Worm (Caenorhabditis elegans) whole organism, L4 larva: Measurements from ENCODE around the gene T26G10.3.

Source experiments
- F10B5.3 ChIP-seq: sonication (generic microtip); optimal IDR thresholded peaks from 2 replicates; lab custom pipeline; 2016; ENCODE audit warnings: mild to moderate bottlenecking, missing genetic modification characterization, missing compliant biosample characterization
- F37D6.2 ChIP-seq: sonication (generic microtip); optimal IDR thresholded peaks from 2 replicates; lab custom pipeline; 2016; ENCODE audit warnings: mild to moderate bottlenecking, missing genetic modification characterization, missing compliant biosample characterization
- F49E8.2 ChIP-seq: sonication (generic microtip); optimal IDR thresholded peaks from 2 replicates; lab custom pipeline; 2016; ENCODE audit warnings: missing compliant biosample characterization, mild to moderate bottlenecking, missing genetic modification characterization, borderline replicate concordance
- R02D3.7 ChIP-seq: fragments of 150-350 bp; sonication (generic microtip); optimal IDR thresholded peaks from 3 replicates; lab custom pipeline; 2014; ENCODE audit warnings: missing biosample characterization, missing genetic modification characterization
- T20F7.1 ChIP-seq: fragments of 200-800 bp; sonication (Bioruptor generic); optimal IDR thresholded peaks from 2 replicates; lab custom pipeline; 2018; ENCODE audit warnings: mild to moderate bottlenecking, missing genetic modification characterization, missing compliant biosample characterization
- aha-1 ChIP-seq: fragments of 150-350 bp; peaks from one replicate; lab custom pipeline; 2014; ENCODE audit warnings: missing biosample characterization, missing genetic modification characterization
- arid-1 ChIP-seq: fragments of 200-800 bp; sonication (Bioruptor generic); conservative IDR thresholded peaks from 2 replicates; pipeline ENCODE4 v1.3.6; 2022; ENCODE audit warnings: missing genetic modification reagents, missing genetic modification characterization, missing compliant biosample characterization
- attf-4 ChIP-seq: sonication (generic microtip); optimal IDR thresholded peaks from 3 replicates; lab custom pipeline; 2017; ENCODE audit warnings: missing biosample characterization, missing genetic modification characterization
- ceh-20 ChIP-seq: fragments of 200-800 bp; sonication (Bioruptor generic); IDR thresholded peaks from 2 replicates; pipeline ENCODE4 v1.3.6; 2022; ENCODE audit warnings: missing genetic modification reagents, missing genetic modification characterization, missing compliant biosample characterization
- ceh-28 ChIP-seq: fragments of 150-350 bp; optimal IDR thresholded peaks from 2 replicates; lab custom pipeline; 2014; ENCODE audit warnings: missing biosample characterization, missing genetic modification reagents, missing genetic modification characterization
- ceh-44 ChIP-seq: fragments of 200-800 bp; sonication (Bioruptor generic); IDR thresholded peaks from 2 replicates; pipeline ENCODE4 v1.3.6; 2022; ENCODE audit warnings: missing genetic modification reagents, missing genetic modification characterization, missing compliant biosample characterization
- cey-2 ChIP-seq: sonication (generic microtip); optimal IDR thresholded peaks from 3 replicates; lab custom pipeline; 2017; ENCODE audit warnings: missing genetic modification characterization, mild to moderate bottlenecking, missing compliant biosample characterization, antibody characterized with exemption, borderline replicate concordance; ENCODE audit not compliant: insufficient read depth
- daf-12 ChIP-seq: fragments of 150-350 bp; optimal IDR thresholded peaks from 2 replicates; lab custom pipeline; 2014; ENCODE audit warnings: missing biosample characterization, missing genetic modification reagents, missing genetic modification characterization
- daf-19 ChIP-seq: fragments of 200-800 bp; sonication (Bioruptor generic); conservative IDR thresholded peaks from 2 replicates; pipeline ENCODE4 v1.3.6; 2022; ENCODE audit warnings: missing genetic modification characterization, missing compliant biosample characterization
- daf-8 ChIP-seq: fragments of 200-800 bp; sonication (Bioruptor generic); IDR thresholded peaks from 2 replicates; pipeline ENCODE4 v1.3.6; 2022; ENCODE audit warnings: missing genetic modification characterization, missing compliant biosample characterization
- dmd-8 ChIP-seq: fragments of 200-800 bp; sonication (Bioruptor generic); IDR thresholded peaks from 2 replicates; pipeline ENCODE4 v1.3.6; 2022; ENCODE audit warnings: missing genetic modification characterization, missing compliant biosample characterization
- dmd-9 ChIP-seq: fragments of 200-800 bp; sonication (Bioruptor generic); IDR thresholded peaks from 2 replicates; pipeline ENCODE4 v1.3.6; 2022; ENCODE audit warnings: missing genetic modification reagents, missing genetic modification characterization, missing compliant biosample characterization
- dpl-1 ChIP-seq: fragments of 150-350 bp; optimal IDR thresholded peaks from 2 replicates; lab custom pipeline; 2014; ENCODE audit warnings: missing biosample characterization, missing genetic modification reagents, missing genetic modification characterization
- dve-1 ChIP-seq: sonication (generic microtip); optimal IDR thresholded peaks from 2 replicates; lab custom pipeline; 2017; ENCODE audit warnings: antibody characterized with exemption, mild to moderate bottlenecking, missing genetic modification characterization, missing compliant biosample characterization; ENCODE audit not compliant: insufficient read depth
- egl-27 ChIP-seq: sonication (generic microtip); optimal IDR thresholded peaks from 3 replicates; lab custom pipeline; 2017; ENCODE audit warnings: missing biosample characterization, missing genetic modification reagents, missing genetic modification characterization
- gei-8 ChIP-seq: fragments of 200-800 bp; sonication (Bioruptor generic); optimal IDR thresholded peaks from 2 replicates; lab custom pipeline; 2018; ENCODE audit warnings: mild to moderate bottlenecking, missing genetic modification characterization, missing compliant biosample characterization
- hmg-1.1 ChIP-seq: fragments of 200-800 bp; sonication (Bioruptor generic); IDR thresholded peaks from 2 replicates; pipeline ENCODE4 v1.3.6; 2022; ENCODE audit warnings: missing genetic modification reagents, missing genetic modification characterization, missing compliant biosample characterization
- jun-1 ChIP-seq: fragments of 150-350 bp; optimal IDR thresholded peaks from 2 replicates; lab custom pipeline; 2014; ENCODE audit warnings: missing biosample characterization, missing genetic modification reagents, missing genetic modification characterization
- lin-13 ChIP-seq: fragments of 150-350 bp; optimal IDR thresholded peaks from 2 replicates; lab custom pipeline; 2014; ENCODE audit warnings: missing biosample characterization, missing genetic modification reagents, missing genetic modification characterization
- lir-3 ChIP-seq: sonication (generic microtip); optimal IDR thresholded peaks from 2 replicates; lab custom pipeline; 2016; ENCODE audit warnings: mild to moderate bottlenecking, missing genetic modification characterization, missing compliant biosample characterization
- lsy-2 ChIP-seq, 2 experiments: fragments of 150-350 bp in 1 of 2; sonication (generic microtip) in 1 of 2; optimal IDR thresholded peaks; 2 replicates each; lab custom pipeline; 2014 to 2017; ENCODE audit warnings: missing biosample characterization in 2 of 2, missing genetic modification characterization in 2 of 2
- madf-5 ChIP-seq, 2 experiments: fragments of 200-800 bp; sonication (Bioruptor generic); IDR thresholded peaks; 2 replicates each; pipeline ENCODE4 v1.3.6; 2022; ENCODE audit warnings: missing compliant biosample characterization in 2 of 2, missing genetic modification characterization in 2 of 2
- madf-9 ChIP-seq: fragments of 200-800 bp; sonication (Bioruptor generic); conservative IDR thresholded peaks from 2 replicates; pipeline ENCODE4 v1.3.6; 2022; ENCODE audit warnings: missing genetic modification reagents, missing genetic modification characterization, missing compliant biosample characterization
- mep-1 ChIP-seq: fragments of 150-350 bp; sonication (generic microtip); optimal IDR thresholded peaks from 3 replicates; lab custom pipeline; 2014; ENCODE audit warnings: missing biosample characterization, missing genetic modification characterization
- mes-2 ChIP-seq: sonication (generic microtip); optimal IDR thresholded peaks from 2 replicates; lab custom pipeline; 2016; ENCODE audit warnings: missing genotype, mild to moderate bottlenecking, missing genetic modification characterization, missing compliant biosample characterization; ENCODE audit not compliant: poor library complexity, severe bottlenecking
- nhr-11 ChIP-seq: fragments of 150-350 bp; optimal IDR thresholded peaks from 2 replicates; lab custom pipeline; 2014; ENCODE audit warnings: missing biosample characterization, missing genetic modification characterization
- nhr-111 ChIP-seq: fragments of 200-800 bp; sonication (Bioruptor generic); optimal IDR thresholded peaks from 2 replicates; lab custom pipeline; 2018; ENCODE audit warnings: mild to moderate bottlenecking, missing genetic modification characterization, missing compliant biosample characterization
- nhr-25 ChIP-seq: sonication (generic microtip); optimal IDR thresholded peaks from 2 replicates; lab custom pipeline; 2017; ENCODE audit warnings: missing genetic modification characterization, mild to moderate bottlenecking, missing compliant biosample characterization, antibody characterized with exemption, moderate library complexity, borderline replicate concordance; ENCODE audit not compliant: insufficient read depth
- nhr-42 ChIP-seq: fragments of 200-800 bp; sonication (Bioruptor generic); IDR thresholded peaks from 2 replicates; pipeline ENCODE4 v1.3.6; 2022; ENCODE audit warnings: missing genetic modification characterization, missing compliant biosample characterization
- nhr-6 ChIP-seq: fragments of 150-350 bp; optimal IDR thresholded peaks from 2 replicates; lab custom pipeline; 2014; ENCODE audit warnings: missing biosample characterization, missing genetic modification characterization
- nhr-76 ChIP-seq: fragments of 150-350 bp; optimal IDR thresholded peaks from 2 replicates; lab custom pipeline; 2014; ENCODE audit warnings: missing biosample characterization, missing genetic modification characterization
- pqm-1 ChIP-seq: sonication (generic microtip); optimal IDR thresholded peaks from 2 replicates; lab custom pipeline; 2017; ENCODE audit warnings: missing biosample characterization, missing genetic modification characterization
- rbr-2 ChIP-seq: sonication (generic microtip); optimal IDR thresholded peaks from 2 replicates; lab custom pipeline; 2016; ENCODE audit warnings: missing genotype, missing genetic modification characterization, missing compliant biosample characterization
- saeg-2 ChIP-seq: fragments of 200-800 bp; sonication (Bioruptor generic); IDR thresholded peaks from 2 replicates; pipeline ENCODE4 v1.3.6; 2022; ENCODE audit warnings: missing genetic modification reagents, missing genetic modification characterization, missing compliant biosample characterization
- sdz-12 ChIP-seq: fragments of 200-800 bp; sonication (Bioruptor generic); optimal IDR thresholded peaks from 2 replicates; lab custom pipeline; 2018; ENCODE audit warnings: mild to moderate bottlenecking, missing genetic modification characterization, missing compliant biosample characterization
- set-16 ChIP-seq: fragments of 200-800 bp; sonication (Bioruptor generic); IDR thresholded peaks from 2 replicates; pipeline ENCODE4 v1.3.6; 2022; ENCODE audit warnings: missing genetic modification reagents, missing genetic modification characterization, missing compliant biosample characterization
- skn-1 ChIP-seq: fragments of 150-350 bp; optimal IDR thresholded peaks from 2 replicates; lab custom pipeline; 2014; ENCODE audit warnings: missing biosample characterization, missing genetic modification characterization
- snpc-1.2 ChIP-seq: fragments of 200-800 bp; sonication (Bioruptor generic); IDR thresholded peaks from 2 replicates; pipeline ENCODE4 v1.3.6; 2022; ENCODE audit warnings: missing genetic modification reagents, missing genetic modification characterization, missing compliant biosample characterization
- spr-1 ChIP-seq: sonication (generic microtip); optimal IDR thresholded peaks from 2 replicates; lab custom pipeline; 2016; ENCODE audit warnings: mild to moderate bottlenecking, missing genetic modification characterization, missing compliant biosample characterization
- unc-62 ChIP-seq, 3 experiments: fragments of 150-350 bp in 1 of 3; sonication (generic microtip); optimal IDR thresholded peaks in 2 of 3; peaks in 1 of 3; 1 replicate in 1 of 3; 2 replicates in 2 of 3; lab custom pipeline; 2014 to 2017; ENCODE audit warnings: missing biosample characterization in 3 of 3, missing genetic modification characterization in 3 of 3, missing genetic modification reagents in 3 of 3, missing genotype in 1 of 3
- zag-1 ChIP-seq: fragments of 150-350 bp; optimal IDR thresholded peaks from 2 replicates; lab custom pipeline; 2014; ENCODE audit warnings: missing biosample characterization, missing genetic modification characterization
- zfp-3 ChIP-seq: fragments of 200-800 bp; sonication (Bioruptor generic); conservative IDR thresholded peaks from 2 replicates; pipeline ENCODE4 v1.3.6; 2022; ENCODE audit warnings: missing genetic modification reagents, missing genetic modification characterization, missing compliant biosample characterization
- zip-11 ChIP-seq: fragments of 200-800 bp; sonication (Bioruptor generic); IDR thresholded peaks from 2 replicates; pipeline ENCODE4 v1.3.6; 2022; ENCODE audit warnings: missing genetic modification characterization, missing compliant biosample characterization
- ztf-7 ChIP-seq: fragments of 150-350 bp; optimal IDR thresholded peaks from 2 replicates; lab custom pipeline; 2014; ENCODE audit warnings: missing biosample characterization, missing genetic modification characterization

Gene T26G10.3

DNA sequence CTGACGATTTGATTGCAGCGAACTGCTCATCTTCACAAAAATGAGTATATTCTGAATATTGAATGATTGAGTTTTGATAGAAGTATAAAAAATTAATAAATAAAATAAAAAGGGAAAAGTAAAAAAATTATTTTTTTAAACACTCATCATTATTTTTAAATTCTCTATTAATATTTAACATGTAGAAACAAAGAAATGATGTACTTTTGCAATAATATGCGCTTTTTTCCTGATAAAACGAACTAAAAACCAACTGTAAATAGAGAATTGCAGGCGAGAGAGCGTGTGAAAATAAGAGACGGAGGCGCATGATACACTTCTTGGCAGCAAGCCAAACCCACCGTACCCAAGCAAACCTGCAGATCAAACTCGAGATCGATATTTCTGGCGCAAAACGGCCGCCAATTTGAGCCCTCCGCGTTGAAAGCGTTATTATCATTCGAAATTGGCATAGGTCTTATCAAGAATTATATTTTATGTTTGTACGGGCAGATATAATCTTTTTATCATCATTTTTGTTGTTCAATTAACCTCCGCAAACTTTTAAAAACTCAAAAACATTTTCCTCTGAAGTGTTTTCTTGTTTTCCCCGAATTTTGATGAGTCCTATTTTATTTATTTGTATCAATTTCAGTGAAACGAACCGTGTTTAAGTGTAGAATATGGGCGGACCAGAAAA is 42.9 kb upstream of the T26G10.3 start, which contains the start of the genes rheb-1 and spk-1 (continued):
- TF ChIP-seq sdz-12 (GFP tag; lab: Kevin White, UChicago) (no peak), nhr-42 (0 out of 2 replicates have a peak, but pooled peaks have one; percentile 53), zip-11 (GFP tag; lab: Robert Waterston, UW) (no peak), jun-1 (tag; lab: Kevin White, UChicago) (no peak), nhr-25 (peak; percentile 67), lin-13 (GFP tag; lab: Kevin White, UChicago) (peak; percentile 85), lsy-2 (tag; optimal IDR thresholded peaks at IDR 0.05; lab: Kevin White, UChicago) (peak; percentile 97 to 99), arid-1 (GFP tag; lab: Robert Waterston, UW) (peak; percentile 85), nhr-76 (tag; lab: Kevin White, UChicago) (no peak), snpc-1.2 (no peak), gei-8 (GFP tag; lab: Kevin White, UChicago) (no peak), F37D6.2 (peak; percentile 72), egl-27 (tag; lab: Kevin White, UChicago) (no peak), aha-1 (tag; lab: Kevin White, UChicago) (peak; percentile 91), nhr-11 (tag; lab: Kevin White, UChicago) (peak; percentile 70), R02D3.7 (tag; lab: Kevin White, UChicago) (no peak), madf-9 (GFP tag; lab: Robert Waterston, UW) (peak; percentile 64; the same call in 1 of the 2 replicates), dmd-8 (GFP tag; lab: Robert Waterston, UW) (no peak), saeg-2 (GFP tag; lab: Robert Waterston, UW) (peak; percentile 78; the same call in 1 of the 2 replicates), spr-1 (tag; lab: Kevin White, UChicago) (peak; percentile 77), cey-2 (tag; lab: Kevin White, UChicago) (no peak), ztf-7 (tag; lab: Kevin White, UChicago) (peak; percentile 68), ceh-44 (GFP tag; lab: Robert Waterston, UW) (0 out of 2 replicates have a peak, but pooled peaks have one; percentile 43), dve-1 (tag; lab: Kevin White, UChicago) (peak; percentile 99), ceh-20 (GFP tag; lab: Robert Waterston, UW) (peak; percentile 91), pqm-1 (tag; lab: Kevin White, UChicago) (peak; percentile 53), set-16 (GFP tag; lab: Robert Waterston, UW) (peak; percentile 61), rbr-2 (peak; percentile 89), unc-62 (GFP tag; optimal IDR thresholded peaks at IDR 0.05 in 1 of 2; lab: Kevin White, UChicago) (no peak), unc-62 (tag; optimal IDR thresholded peaks at IDR 0.05; lab: Kevin White, UChicago) (no peak), mep-1 (tag; lab: Kevin White, UChicago) (peak; percentile 89), hmg-1.1 (GFP tag; lab: Robert Waterston, UW) (peak; percentile 77; the same call in 1 of the 2 replicates), skn-1 (tag; lab: Kevin White, UChicago) (no peak), zag-1 (tag; lab: Kevin White, UChicago) (no peak), mes-2 (tag; lab: Kevin White, UChicago) (peak; percentile 94), nhr-111 (no peak), T20F7.1 (GFP tag; lab: Kevin White, UChicago) (peak; percentile 83), daf-12 (tag; lab: Kevin White, UChicago) (no peak), nhr-6 (tag; lab: Kevin White, UChicago) (peak; percentile 94), madf-5 (GFP tag; IDR thresholded peaks at IDR 0.05; lab: Robert Waterston, UW) (0 out of 4 replicates have a peak, but pooled peaks of 1 of the 2 experiments have one; percentile 14), daf-19 (no peak), dmd-9 (no peak), dpl-1 (GFP tag; lab: Kevin White, UChicago) (peak; percentile 76), daf-8 (GFP tag; lab: Robert Waterston, UW) (no peak), attf-4 (tag; lab: Kevin White, UChicago) (no peak), ceh-28 (tag; lab: Kevin White, UChicago) (peak; percentile 63), lir-3 (tag; lab: Kevin White, UChicago) (no peak), F49E8.2 (tag; lab: Kevin White, UChicago) (peak; percentile 54), F10B5.3 (peak; percentile 37), zfp-3 (GFP tag; lab: Robert Waterston, UW) (peak; percentile 63; the same call in 1 of the 2 replicates)
